Worm (Caenorhabditis elegans): ENCODE results near the gene grd-7.

grd-7 gene

ce11 chrX:7232158-7232822 lies 37.0 kb downstream of the grd-7 start (continued):
- TF ChIP-seq zfp-3 (GFP tag; conservative IDR thresholded peaks at IDR 0.05) (no peak), dmd-6 (GFP tag; IDR thresholded peaks at IDR 0.05) (peak; percentile 35), mxl-2 (GFP tag; conservative IDR thresholded peaks at IDR 0.05) (no peak), spr-1 (tag; optimal IDR thresholded peaks at IDR 0.05) (no peak), lir-3 (tag; optimal IDR thresholded peaks at IDR 0.05) (no peak), lin-38 (GFP tag; IDR thresholded peaks at IDR 0.05) (no peak), lin-15B (tag; optimal IDR thresholded peaks at IDR 0.05) (no peak), aly-2 (tag; optimal IDR thresholded peaks at IDR 0.05) (no peak), snpc-1.2 (GFP tag; IDR thresholded peaks at IDR 0.05) (no peak), tag-97 (GFP tag; IDR thresholded peaks at IDR 0.05) (no peak), mdt-29 (GFP tag; IDR thresholded peaks at IDR 0.05) (no peak), ZK546.5 (tag; optimal IDR thresholded peaks at IDR 0.05) (no peak), ces-1 (GFP tag; optimal IDR thresholded peaks at IDR 0.05) (no peak), vab-7 (GFP tag; IDR thresholded peaks at IDR 0.05) (no peak), dve-1 (tag; optimal IDR thresholded peaks at IDR 0.05; ENCODE audit: insufficient read depth) (peak; percentile 67), ceh-20 (GFP tag; IDR thresholded peaks at IDR 0.05) (no peak), lin-39 (tag; optimal IDR thresholded peaks at IDR 0.05) (no peak), nhr-11 (tag; optimal IDR thresholded peaks at IDR 0.05) (peak; percentile 29), arid-1 (GFP tag; conservative IDR thresholded peaks at IDR 0.05) (no peak), nhr-10 (tag; optimal IDR thresholded peaks at IDR 0.05) (no peak), dmd-9 (GFP tag; IDR thresholded peaks at IDR 0.05) (0 out of 2 replicates have a peak, but pooled peaks have one; percentile 22), snpc-4 (tag; optimal IDR thresholded peaks at IDR 0.05) (no peak), madf-9 (GFP tag; conservative IDR thresholded peaks at IDR 0.05) (no peak), nhr-25 (tag; optimal IDR thresholded peaks at IDR 0.05; ENCODE audit: borderline replicate concordance, insufficient read depth) (no peak), nhr-42 (GFP tag; IDR thresholded peaks at IDR 0.05) (no peak), saeg-2 (GFP tag; IDR thresholded peaks at IDR 0.05) (no peak), ama-1 (optimal IDR thresholded peaks at IDR 0.05) (peak; percentile 96), Y5F2A.4 (GFP tag; optimal IDR thresholded peaks at IDR 0.05) (no peak), unc-62 (GFP tag; optimal IDR thresholded peaks at IDR 0.05 in 1 of 2) (no peak), unc-62 (tag; optimal IDR thresholded peaks at IDR 0.05) (no peak), nhr-237 (tag; optimal IDR thresholded peaks at IDR 0.05) (no peak), lin-13 (GFP tag; optimal IDR thresholded peaks at IDR 0.05) (no peak), hlh-30 (tag; optimal IDR thresholded peaks at IDR 0.05; ENCODE audit: insufficient read depth) (no peak), daf-16 (GFP tag; optimal IDR thresholded peaks at IDR 0.05) (peak in 1 of 2 experiments; percentile 16), daf-16 (tag; optimal IDR thresholded peaks at IDR 0.05) (peak; percentile 68), fkh-10 (GFP tag; optimal IDR thresholded peaks at IDR 0.05) (no peak), zip-2 (tag; optimal IDR thresholded peaks at IDR 0.05) (no peak), ztf-7 (tag; optimal IDR thresholded peaks at IDR 0.05) (no peak), php-3 (GFP tag; IDR thresholded peaks at IDR 0.05) (0 out of 2 replicates have a peak, but pooled peaks have one; percentile 7), aha-1 (tag) (peak; percentile 91), F10B5.3 (tag; optimal IDR thresholded peaks at IDR 0.05) (no peak), F37D6.2 (tag; optimal IDR thresholded peaks at IDR 0.05) (no peak), daf-19 (GFP tag; conservative IDR thresholded peaks at IDR 0.05) (no peak), set-16 (GFP tag; IDR thresholded peaks at IDR 0.05) (peak; percentile 35), nhr-77 (tag; optimal IDR thresholded peaks at IDR 0.05) (no peak), duxl-1 (tag; optimal IDR thresholded peaks at IDR 0.05; ENCODE audit: poor library complexity) (no peak), egl-27 (tag; optimal IDR thresholded peaks at IDR 0.05) (no peak), mdl-1 (tag; optimal IDR thresholded peaks at IDR 0.05) (peak in 1 of 2 experiments; percentile 37), nhr-48 (tag; optimal IDR thresholded peaks at IDR 0.05) (no peak), egl-43 (GFP tag; IDR thresholded peaks at IDR 0.05) (0 out of 2 replicates have a peak, but pooled peaks have one; percentile 13), jun-1 (tag; optimal IDR thresholded peaks at IDR 0.05) (no peak), unc-39 (tag; optimal IDR thresholded peaks at IDR 0.05) (no peak)

All from whole organism, L4 larva.